Worm (Caenorhabditis elegans) whole organism, young adult: ENCODE results near the gene dsl-5.

ENCODE experiments used
- B0336.3 ChIP-seq: fragments of 200-800 bp; sonication (Bioruptor generic); IDR thresholded peaks from 2 replicates; pipeline ENCODE4 v1.3.6; 2022; ENCODE audit warnings: missing genetic modification characterization, missing compliant biosample characterization
- C17E4.6 ChIP-seq: fragments of 200-800 bp; sonication (Bioruptor generic); IDR thresholded peaks from 2 replicates; pipeline ENCODE4 v1.3.6; 2022; ENCODE audit warnings: missing genetic modification reagents, missing genetic modification characterization, missing compliant biosample characterization
- F23B12.7 ChIP-seq: sonication (generic microtip); optimal IDR thresholded peaks from 2 replicates; lab custom pipeline; 2017; ENCODE audit warnings: missing genetic modification characterization, mild to moderate bottlenecking, missing compliant biosample characterization, antibody characterized with exemption, moderate library complexity; ENCODE audit not compliant: insufficient read depth
- F37B4.10 ChIP-seq: fragments of 200-800 bp; sonication (Bioruptor generic); IDR thresholded peaks from 2 replicates; pipeline ENCODE4 v1.3.6; 2022; ENCODE audit warnings: missing genetic modification characterization, missing compliant biosample characterization
- F57C9.4 ChIP-seq: sonication (generic microtip); optimal IDR thresholded peaks from 2 replicates; lab custom pipeline; 2017; ENCODE audit warnings: mild to moderate bottlenecking, missing genetic modification characterization, missing compliant biosample characterization
- T26A5.8 ChIP-seq: sonication (generic microtip); optimal IDR thresholded peaks from 2 replicates; lab custom pipeline; 2016; ENCODE audit warnings: missing genetic modification characterization, missing compliant biosample characterization
- Y53F4B.3 ChIP-seq: fragments of 200-800 bp; sonication (Bioruptor generic); IDR thresholded peaks from 2 replicates; pipeline ENCODE4 v1.3.6; 2022; ENCODE audit warnings: missing genetic modification reagents, missing genetic modification characterization, missing compliant biosample characterization
- Y67H2A.10 ChIP-seq: fragments of 200-800 bp; sonication (Bioruptor generic); conservative IDR thresholded peaks from 2 replicates; pipeline ENCODE4 v1.3.6; 2022; ENCODE audit warnings: missing genetic modification reagents, missing genetic modification characterization, missing compliant biosample characterization
- ZK185.1 ChIP-seq: sonication (generic microtip); optimal IDR thresholded peaks from 2 replicates; lab custom pipeline; 2016; ENCODE audit warnings: mild to moderate bottlenecking, missing genetic modification characterization, missing compliant biosample characterization; ENCODE audit not compliant: poor library complexity, severe bottlenecking
- aptf-2 ChIP-seq: fragments of 200-800 bp; sonication (Bioruptor generic); conservative IDR thresholded peaks from 2 replicates; pipeline ENCODE4 v1.3.6; 2022; ENCODE audit warnings: missing genetic modification reagents, missing genetic modification characterization, missing compliant biosample characterization
- attf-6 ChIP-seq: fragments of 200-800 bp; sonication (Bioruptor generic); IDR thresholded peaks from 2 replicates; pipeline ENCODE4 v1.3.6; 2022; ENCODE audit warnings: missing genetic modification reagents, missing genetic modification characterization, missing compliant biosample characterization
- die-1 ChIP-seq: sonication (generic microtip); optimal IDR thresholded peaks from 2 replicates; lab custom pipeline; 2016; ENCODE audit warnings: missing genotype, mild to moderate bottlenecking, missing genetic modification characterization, missing compliant biosample characterization
- hlh-26 ChIP-seq: fragments of 200-800 bp; sonication (Bioruptor generic); conservative IDR thresholded peaks from 2 replicates; pipeline ENCODE4 v1.3.6; 2022; ENCODE audit warnings: missing genetic modification reagents, missing genetic modification characterization, missing compliant biosample characterization
- mcd-1 ChIP-seq: fragments of 200-800 bp; sonication (Bioruptor generic); IDR thresholded peaks from 2 replicates; pipeline ENCODE4 v1.3.6; 2022; ENCODE audit warnings: missing genetic modification reagents, missing genetic modification characterization, missing compliant biosample characterization
- nhr-80 ChIP-seq: sonication (generic microtip); optimal IDR thresholded peaks from 2 replicates; lab custom pipeline; 2016; ENCODE audit warnings: missing genetic modification characterization, missing compliant biosample characterization
- pbrm-1 ChIP-seq: fragments of 200-800 bp; sonication (Bioruptor generic); IDR thresholded peaks from 2 replicates; pipeline ENCODE4 v1.3.6; 2022; ENCODE audit warnings: missing genetic modification reagents, missing genetic modification characterization, missing compliant biosample characterization
- rcor-1 ChIP-seq: fragments of 200-800 bp; sonication (Bioruptor generic); IDR thresholded peaks from 2 replicates; pipeline ENCODE4 v1.3.6; 2022; ENCODE audit warnings: missing genetic modification reagents, missing genetic modification characterization, missing compliant biosample characterization
- rpc-1 ChIP-seq, 2 experiments: fragments of 150-350 bp in 1 of 2; sonication (generic microtip) in 1 of 2; optimal IDR thresholded peaks; 2 replicates each; lab custom pipeline; 2014 to 2018; ENCODE audit warnings: missing biosample characterization in 1 of 2, missing genetic modification characterization in 1 of 2, missing genetic modification reagents in 1 of 2, missing genotype in 1 of 2
- sea-2 ChIP-seq: fragments of 200-800 bp; sonication (Bioruptor generic); IDR thresholded peaks from 2 replicates; pipeline ENCODE4 v1.3.6; 2022; ENCODE audit warnings: missing genetic modification characterization, missing compliant biosample characterization
- zim-3 ChIP-seq: sonication (generic microtip); optimal IDR thresholded peaks from 2 replicates; lab custom pipeline; 2017; ENCODE audit warnings: mild to moderate bottlenecking, missing genetic modification characterization, moderate library complexity, missing compliant biosample characterization

dsl-5 gene

DNA sequence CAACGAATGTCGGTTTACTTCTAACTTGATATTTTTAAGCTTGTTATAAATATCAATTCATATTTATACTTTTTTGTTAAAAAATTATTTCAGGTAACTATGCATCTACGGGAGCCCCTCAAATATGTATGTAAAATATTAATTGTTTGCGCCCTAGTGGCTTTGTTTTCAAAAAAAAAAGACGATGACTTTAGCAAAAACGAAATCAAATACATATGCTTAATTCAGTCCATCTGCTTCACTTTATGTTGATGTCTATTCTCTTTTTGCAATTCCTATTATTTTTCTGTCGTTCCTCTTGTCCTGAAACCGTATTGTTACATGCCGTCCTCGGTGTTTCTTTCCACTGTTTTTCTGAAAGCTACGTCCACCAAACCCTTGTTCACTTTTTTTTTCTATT lies 51.0 kb downstream of the dsl-5 start:
- TF ChIP-seq B0336.3 (GFP tag; lab: Robert Waterston, UW) (no peak), sea-2 (GFP tag; lab: Robert Waterston, UW) (no peak), F23B12.7 (tag; lab: Kevin White, UChicago) (no peak), zim-3 (tag; lab: Kevin White, UChicago) (no peak), Y53F4B.3 (GFP tag; lab: Robert Waterston, UW) (no peak), aptf-2 (GFP tag; lab: Robert Waterston, UW) (no peak), F37B4.10 (GFP tag; lab: Robert Waterston, UW) (no peak), rcor-1 (no peak), pbrm-1 (GFP tag; lab: Robert Waterston, UW) (no peak), ZK185.1 (tag; lab: Kevin White, UChicago) (no peak), nhr-80 (tag; lab: Kevin White, UChicago) (no peak), mcd-1 (GFP tag; lab: Robert Waterston, UW) (no peak), die-1 (tag; lab: Kevin White, UChicago) (no peak), rpc-1 (optimal IDR thresholded peaks at IDR 0.05; lab: Kevin White, UChicago) (no peak), rpc-1 (tag; optimal IDR thresholded peaks at IDR 0.05; lab: Kevin White, UChicago) (no peak), T26A5.8 (tag; lab: Kevin White, UChicago) (no peak), hlh-26 (GFP tag; lab: Robert Waterston, UW) (no peak), attf-6 (GFP tag; lab: Robert Waterston, UW) (no peak), Y67H2A.10 (GFP tag; lab: Robert Waterston, UW) (no peak), C17E4.6 (GFP tag; lab: Robert Waterston, UW) (no peak), F57C9.4 (tag; lab: Kevin White, UChicago) (no peak)
